Fruit fly (Drosophila melanogaster): Measurements from ENCODE around the gene CG8475.

Gene CG8475

DNA sequence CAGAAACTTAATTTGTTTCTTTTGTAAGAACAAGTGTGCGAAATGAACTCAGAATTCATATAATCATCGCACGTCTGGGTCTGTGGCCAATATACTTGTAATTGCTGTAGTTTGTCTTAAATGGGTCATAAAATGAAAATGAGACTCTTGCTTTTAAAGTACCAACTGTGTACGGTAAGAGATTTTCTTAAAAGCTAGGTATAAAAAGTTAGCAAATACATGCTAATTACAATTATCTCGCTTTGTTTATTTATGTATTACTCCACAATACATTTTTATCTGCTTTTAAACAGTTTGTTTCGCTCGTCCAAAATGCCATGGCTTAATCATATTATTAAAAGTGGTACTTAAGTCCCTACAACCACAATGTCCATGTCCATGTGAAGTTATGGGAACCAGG lies 7.0 kb upstream of the CG8475 start (continued):
- TF ChIP-seq Adf1 (GFP tag; IDR thresholded peaks at IDR 0.05): no peak
- TF ChIP-seq H2.0 (GFP tag; IDR thresholded peaks at IDR 0.05): no peak
- TF ChIP-seq Dad (GFP tag; optimal IDR thresholded peaks at IDR 0.05): no peak
- no peak for TF ChIP-seq zf30C (GFP tag; optimal IDR thresholded peaks at IDR 0.05)
- TF ChIP-seq Rx (GFP tag; IDR thresholded peaks at IDR 0.05): no peak
- TF ChIP-seq scrt (GFP tag; optimal IDR thresholded peaks at IDR 0.05): no peak
- TF ChIP-seq sob (GFP tag; IDR thresholded peaks at IDR 0.05): no peak
- no peak for TF ChIP-seq CG7271 (tag; optimal IDR thresholded peaks at IDR 0.05)

DNA sequence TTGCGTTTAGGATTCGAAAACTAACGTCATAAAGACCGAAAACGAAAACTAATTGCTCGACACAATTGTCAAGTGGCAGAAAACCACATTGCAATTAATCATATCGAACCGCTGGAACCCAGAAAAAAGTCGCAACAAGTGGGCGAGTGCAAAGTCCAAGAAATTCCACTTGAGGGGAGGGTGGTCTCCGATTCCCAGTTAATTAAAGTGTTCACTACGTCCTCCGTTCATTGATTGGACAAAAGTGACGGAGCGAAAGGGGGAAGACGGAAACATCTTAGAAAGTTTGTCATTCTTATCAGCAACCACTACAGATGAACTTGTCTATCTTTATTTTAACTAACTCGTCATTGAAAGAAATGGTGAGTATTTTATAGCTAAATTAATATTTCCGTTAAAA lies 5.9 kb upstream of the CG8475 start:
- no peak for TF ChIP-seq Opbp (GFP tag; IDR thresholded peaks at IDR 0.05; ENCODE audit: partially characterized antibody)
- TF ChIP-seq nom (GFP tag; optimal IDR thresholded peaks at IDR 0.05): peak; percentile 69

DNA sequence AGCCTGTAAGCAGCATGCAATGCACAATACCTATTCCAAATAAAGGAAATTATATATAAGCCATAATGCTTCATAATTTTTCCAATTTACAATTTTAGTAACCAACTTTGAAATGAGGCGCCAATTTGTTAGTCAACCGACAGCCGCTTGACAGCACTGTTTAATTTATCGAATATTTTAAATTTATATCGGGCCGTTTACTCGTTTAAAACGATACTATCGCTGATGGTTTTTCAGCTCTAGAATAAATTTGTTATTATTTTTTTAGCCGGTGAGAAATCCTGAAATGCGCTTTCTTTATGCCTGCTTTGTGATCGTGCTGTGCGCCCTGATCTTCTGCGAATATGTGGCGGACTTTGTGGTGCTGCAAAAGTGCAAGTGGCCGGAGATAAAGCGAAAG lies 2.0 kb upstream of the CG8475 start, which contains the start of gene PGAP5:
Gene PGAP5, plus strand, starts transcription at position 126 of the 400 bp plus-strand sequence.
- TF ChIP-seq ab (GFP tag; optimal IDR thresholded peaks at IDR 0.05): no peak
- peak; percentile 93 for TF ChIP-seq CG10267 (tag; optimal IDR thresholded peaks at IDR 0.05)
- peak; percentile 76; the same call in 2 of the 3 replicates for TF ChIP-seq Dbx (GFP tag; IDR thresholded peaks at IDR 0.05)
- no peak for TF ChIP-seq rib (GFP tag; IDR thresholded peaks at IDR 0.05)
- no peak for TF ChIP-seq lola (GFP tag; optimal IDR thresholded peaks at IDR 0.05)
- peak; percentile 19 for TF ChIP-seq corto (GFP tag; optimal IDR thresholded peaks at IDR 0.05)
- TF ChIP-seq CG34376 (GFP tag; optimal IDR thresholded peaks at IDR 0.05): peak; percentile 24
- no peak for TF ChIP-seq scrt (GFP tag; optimal IDR thresholded peaks at IDR 0.05)
- TF ChIP-seq pzg (GFP tag; optimal IDR thresholded peaks at IDR 0.05): peak; percentile 84
- TF ChIP-seq CG13296 (GFP tag; optimal IDR thresholded peaks at IDR 0.05): no peak
- no peak for TF ChIP-seq Oaz (GFP tag; IDR thresholded peaks at IDR 0.05)
- TF ChIP-seq CG13287 (GFP tag; IDR thresholded peaks at IDR 0.05; ENCODE audit: partially characterized antibody): peak; percentile 99
- TF ChIP-seq CG2712 (tag; optimal IDR thresholded peaks at IDR 0.05): peak; percentile 22
- peak; percentile 22; the same call in 1 of the 2 replicates for TF ChIP-seq aop (GFP tag; IDR thresholded peaks at IDR 0.05)
- no peak for TF ChIP-seq fd3F (GFP tag; optimal IDR thresholded peaks at IDR 0.05)
- peak; percentile 84 for TF ChIP-seq sens (GFP tag)
- TF ChIP-seq CG15479 (GFP tag; optimal IDR thresholded peaks at IDR 0.05): no peak
- TF ChIP-seq trem (tag; optimal IDR thresholded peaks at IDR 0.05): peak; percentile 27
- TF ChIP-seq croc (GFP tag; conservative IDR thresholded peaks at IDR 0.05): no peak
- TF ChIP-seq NC2β (GFP tag; optimal IDR thresholded peaks at IDR 0.05): peak; percentile 5
- no peak for TF ChIP-seq CG18764 (GFP tag; optimal IDR thresholded peaks at IDR 0.05)
- peak; percentile 21 for TF ChIP-seq CG7786 (GFP tag; optimal IDR thresholded peaks at IDR 0.05)
- TF ChIP-seq CG12155 (GFP tag; optimal IDR thresholded peaks at IDR 0.05): peak; percentile 29
- 0 out of 3 replicates have a peak, but pooled peaks have one; percentile 17 for TF ChIP-seq ci (GFP tag; IDR thresholded peaks at IDR 0.05)
- TF ChIP-seq nmo (GFP tag; optimal IDR thresholded peaks at IDR 0.05): peak; percentile 28
- no peak for TF ChIP-seq Atf6 (GFP tag; IDR thresholded peaks at IDR 0.05)
- peak; percentile 1 for TF ChIP-seq bab2 (GFP tag; optimal IDR thresholded peaks at IDR 0.05)
- TF ChIP-seq Doc2 (GFP tag; IDR thresholded peaks at IDR 0.05): no peak
- peak; percentile 93 for TF ChIP-seq Scr (GFP tag; IDR thresholded peaks at IDR 0.05; ENCODE audit: partially characterized antibody)
- TF ChIP-seq lilli (GFP tag; optimal IDR thresholded peaks at IDR 0.05): peak; percentile 44
- TF ChIP-seq E2f2 (GFP tag; IDR thresholded peaks at IDR 0.05): peak; percentile 99
- no peak for TF ChIP-seq toy (GFP tag; IDR thresholded peaks at IDR 0.05)
- no peak for TF ChIP-seq CG3065 (GFP tag; optimal IDR thresholded peaks at IDR 0.05)
- no peak for TF ChIP-seq CG6654 (GFP tag; optimal IDR thresholded peaks at IDR 0.05)
- TF ChIP-seq en (GFP tag; optimal IDR thresholded peaks at IDR 0.05): no peak
- no peak for TF ChIP-seq ap (GFP tag; IDR thresholded peaks at IDR 0.05)
- TF ChIP-seq esg (GFP tag; conservative IDR thresholded peaks at IDR 0.05): no peak
- TF ChIP-seq CG3847 (GFP tag; IDR thresholded peaks at IDR 0.05): peak; percentile 74
- TF ChIP-seq HmgZ (tag; optimal IDR thresholded peaks at IDR 0.05): peak; percentile 54
- peak; percentile 95 for TF ChIP-seq sna (GFP tag; IDR thresholded peaks at IDR 0.05; ENCODE audit: partially characterized antibody)
